Worm (Caenorhabditis elegans): ENCODE data around the gene hyl-2.

ce11 chrX:4698271-4698670, 990 bp downstream of the hyl-2 start:
- TF ChIP-seq sptf-1 (tag; optimal IDR thresholded peaks at IDR 0.05) = no peak
- TF ChIP-seq snpc-4 (tag; optimal IDR thresholded peaks at IDR 0.05) = no peak
- no peak for TF ChIP-seq ceh-43 (GFP tag; optimal IDR thresholded peaks at IDR 0.05)
- TF ChIP-seq nhr-12 (tag; optimal IDR thresholded peaks at IDR 0.05) = no peak
- no peak for TF ChIP-seq nhr-28 (tag; optimal IDR thresholded peaks at IDR 0.05)
- TF ChIP-seq nhr-237 (tag; optimal IDR thresholded peaks at IDR 0.05) = no peak
